Worm (Caenorhabditis elegans): ENCODE data around the gene ZK1240.11.

ce11 chrII:2330462-2330861 lies 5.4 kb downstream of the ZK1240.11 start:
- TF ChIP-seq ztf-23 (GFP tag; IDR thresholded peaks at IDR 0.05) (no peak), flt-1 (GFP tag; IDR thresholded peaks at IDR 0.05) (peak; percentile 63), med-1 (GFP tag; optimal IDR thresholded peaks at IDR 0.05; ENCODE audit: insufficient read depth) (no peak), klf-2 (GFP tag; conservative IDR thresholded peaks at IDR 0.05) (no peak), ref-1 (GFP tag; conservative IDR thresholded peaks at IDR 0.05) (no peak), ztf-29 (GFP tag; IDR thresholded peaks at IDR 0.05) (no peak), cog-1 (tag; optimal IDR thresholded peaks at IDR 0.05) (no peak), tab-1 (GFP tag; IDR thresholded peaks at IDR 0.05) (no peak), T22C8.4 (GFP tag; IDR thresholded peaks at IDR 0.05) (no peak)
